Worm (Caenorhabditis elegans) whole organism, midembryonic: Measurements from ENCODE around the gene pak-2.

ENCODE experiments used
- T22C8.4 ChIP-seq: fragments of 200-800 bp; sonication (Bioruptor generic); IDR thresholded peaks from 2 replicates; pipeline ENCODE4 v1.3.6; 2022; ENCODE audit warnings: missing genetic modification characterization, missing compliant biosample characterization
- cog-1 ChIP-seq: sonication (generic microtip); optimal IDR thresholded peaks from 2 replicates; lab custom pipeline; 2016; ENCODE audit warnings: missing genetic modification characterization, missing compliant biosample characterization
- flt-1 ChIP-seq: fragments of 200-800 bp; sonication (Bioruptor generic); IDR thresholded peaks from 2 replicates; pipeline ENCODE4 v1.3.6; 2022; ENCODE audit warnings: missing genetic modification characterization, missing compliant biosample characterization
- klf-2 ChIP-seq: fragments of 200-800 bp; sonication (Bioruptor generic); conservative IDR thresholded peaks from 2 replicates; pipeline ENCODE4 v1.3.6; 2022; ENCODE audit warnings: missing genetic modification reagents, missing genetic modification characterization, missing compliant biosample characterization
- med-1 ChIP-seq: sonication (generic microtip); optimal IDR thresholded peaks from 2 replicates; lab custom pipeline; 2017; ENCODE audit warnings: missing genetic modification characterization, mild to moderate bottlenecking, missing compliant biosample characterization, antibody characterized with exemption, missing genetic modification reagents; ENCODE audit not compliant: insufficient read depth
- ref-1 ChIP-seq: fragments of 200-800 bp; sonication (Bioruptor generic); conservative IDR thresholded peaks from 2 replicates; pipeline ENCODE4 v1.3.6; 2022; ENCODE audit warnings: missing genetic modification reagents, missing genetic modification characterization, missing compliant biosample characterization
- tab-1 ChIP-seq: fragments of 200-800 bp; sonication (Bioruptor generic); IDR thresholded peaks from 2 replicates; pipeline ENCODE4 v1.3.6; 2022; ENCODE audit warnings: missing genetic modification characterization, missing compliant biosample characterization
- ztf-23 ChIP-seq: fragments of 200-800 bp; sonication (Bioruptor generic); IDR thresholded peaks from 2 replicates; pipeline ENCODE4 v1.3.6; 2022; ENCODE audit warnings: missing genetic modification reagents, missing genetic modification characterization, missing compliant biosample characterization
- ztf-29 ChIP-seq: fragments of 200-800 bp; sonication (Bioruptor generic); IDR thresholded peaks from 2 replicates; pipeline ENCODE4 v1.3.6; 2022; ENCODE audit warnings: missing genetic modification reagents, missing genetic modification characterization, missing compliant biosample characterization

Gene pak-2

DNA sequence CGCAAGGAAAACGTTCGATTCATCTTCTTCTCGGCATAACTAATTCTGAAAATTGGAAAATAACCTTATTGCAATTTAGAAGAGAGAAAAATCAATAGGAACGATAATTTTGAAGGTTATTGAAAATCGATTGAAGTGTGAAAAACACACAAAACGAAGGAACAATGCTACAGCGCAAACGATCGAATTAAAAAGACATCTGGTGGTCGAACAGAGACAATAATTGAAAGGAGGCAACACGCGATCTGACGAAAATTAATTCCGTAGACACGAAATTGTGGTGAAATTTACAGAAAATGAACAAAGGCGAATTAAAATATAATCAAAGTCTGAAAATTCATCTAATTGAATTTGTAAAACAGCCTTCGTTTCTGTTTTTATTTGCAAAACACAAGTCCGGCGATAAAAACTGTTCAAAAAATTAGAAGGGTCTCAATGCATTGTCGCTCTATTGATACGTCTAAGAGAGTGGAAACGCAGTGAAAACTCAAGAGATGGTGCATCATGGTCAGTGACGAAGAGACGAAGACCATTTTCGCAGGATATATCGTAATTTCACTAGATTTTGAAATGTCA lies at the start of gene pak-2:
Gene pak-2 (minus strand): TSS at position 51 of the 576 bp plus-strand sequence.
- TF ChIP-seq tab-1 (GFP tag; lab: Robert Waterston, UW) = no peak
- peak; percentile 87 for TF ChIP-seq cog-1 (tag; lab: Kevin White, UChicago)
- TF ChIP-seq ztf-23 = peak; percentile 85
- no peak for TF ChIP-seq T22C8.4 (GFP tag; lab: Robert Waterston, UW)
- peak; percentile 49; the same call in 1 of the 2 replicates for TF ChIP-seq klf-2 (GFP tag; lab: Robert Waterston, UW)
- TF ChIP-seq ztf-29 (GFP tag; lab: Robert Waterston, UW) = no peak
- peak; percentile 77 for TF ChIP-seq flt-1
- TF ChIP-seq med-1 (GFP tag; lab: Kevin White, UChicago) = no peak
- no peak for TF ChIP-seq ref-1 (GFP tag; lab: Robert Waterston, UW)

DNA sequence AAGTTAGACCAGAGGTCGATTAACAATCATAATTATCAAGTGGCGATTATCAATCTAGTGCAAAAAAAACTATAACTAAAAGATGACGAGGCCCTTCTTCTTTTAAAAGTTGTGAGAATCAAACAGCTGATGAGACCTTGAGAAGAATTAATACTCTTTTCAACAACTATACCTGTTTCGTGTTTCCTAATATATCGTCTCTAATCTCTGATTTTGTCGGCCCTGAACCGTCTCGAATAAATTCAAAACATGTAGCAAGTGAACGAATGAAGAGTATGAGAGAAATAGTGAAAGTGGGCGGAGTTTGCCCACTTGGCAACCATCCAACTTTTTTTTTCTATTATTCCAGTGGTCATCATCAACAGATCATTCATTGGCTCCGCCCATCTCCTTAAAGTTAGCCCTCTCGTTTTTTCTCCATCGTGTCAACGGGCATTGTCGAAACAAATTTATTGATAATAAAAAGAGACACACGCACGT lies 48.3 kb upstream of the pak-2 start, which contains the start of gene Y42A5A.1:
Gene Y42A5A.1 (plus strand): TSS at position 430 of the 480 bp plus-strand sequence.
- TF ChIP-seq klf-2 (GFP tag; lab: Robert Waterston, UW) = no peak
- no peak for TF ChIP-seq ztf-29 (GFP tag; lab: Robert Waterston, UW)
- TF ChIP-seq flt-1 = no peak
- no peak for TF ChIP-seq cog-1 (tag; lab: Kevin White, UChicago)
- no peak for TF ChIP-seq ref-1 (GFP tag; lab: Robert Waterston, UW)
- no peak for TF ChIP-seq med-1 (GFP tag; lab: Kevin White, UChicago)

ce11 chrV:11087119-11087518 lies 47.9 kb upstream of the pak-2 start:
- TF ChIP-seq tab-1 (GFP tag; lab: Robert Waterston, UW) = no peak
- no peak for TF ChIP-seq med-1 (GFP tag; lab: Kevin White, UChicago)
- no peak for TF ChIP-seq ref-1 (GFP tag; lab: Robert Waterston, UW)
- no peak for TF ChIP-seq T22C8.4 (GFP tag; lab: Robert Waterston, UW)
- no peak for TF ChIP-seq ztf-23

DNA sequence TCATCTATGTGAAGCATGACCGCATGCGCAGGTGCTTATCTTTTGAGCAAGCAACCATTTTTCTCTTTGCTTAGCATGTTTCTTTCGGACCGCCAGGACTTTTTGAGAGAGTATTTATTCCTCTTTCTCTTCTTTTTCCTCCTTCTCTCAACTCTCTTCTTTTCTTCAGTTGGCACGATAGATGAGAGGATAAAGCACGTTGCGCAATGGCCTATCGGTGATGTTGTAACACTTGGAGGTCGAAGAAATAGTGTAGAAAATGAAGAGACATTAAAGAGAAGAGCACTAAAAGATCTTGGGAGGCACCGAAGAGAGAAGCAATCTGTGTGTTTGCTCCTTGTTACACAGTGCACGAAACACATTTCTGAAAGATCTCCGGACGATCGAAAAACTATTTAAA lies 44.5 kb upstream of the pak-2 start:
- no peak for TF ChIP-seq T22C8.4 (GFP tag; lab: Robert Waterston, UW)
- peak; percentile 77 for TF ChIP-seq cog-1 (tag; lab: Kevin White, UChicago)

- TF ChIP-seq cog-1 (tag; lab: Kevin White, UChicago) (no peak), T22C8.4 (GFP tag; lab: Robert Waterston, UW) (no peak), klf-2 (GFP tag; lab: Robert Waterston, UW) (no peak), tab-1 (GFP tag; lab: Robert Waterston, UW) (no peak), ztf-29 (GFP tag; lab: Robert Waterston, UW) (no peak), ref-1 (GFP tag; lab: Robert Waterston, UW) (no peak), flt-1 (no peak), med-1 (GFP tag; lab: Kevin White, UChicago) (no peak), ztf-23 (no peak)
These were observed 43.7 kb upstream of the pak-2 start for ce11 chrV:11082964-11083363.

DNA sequence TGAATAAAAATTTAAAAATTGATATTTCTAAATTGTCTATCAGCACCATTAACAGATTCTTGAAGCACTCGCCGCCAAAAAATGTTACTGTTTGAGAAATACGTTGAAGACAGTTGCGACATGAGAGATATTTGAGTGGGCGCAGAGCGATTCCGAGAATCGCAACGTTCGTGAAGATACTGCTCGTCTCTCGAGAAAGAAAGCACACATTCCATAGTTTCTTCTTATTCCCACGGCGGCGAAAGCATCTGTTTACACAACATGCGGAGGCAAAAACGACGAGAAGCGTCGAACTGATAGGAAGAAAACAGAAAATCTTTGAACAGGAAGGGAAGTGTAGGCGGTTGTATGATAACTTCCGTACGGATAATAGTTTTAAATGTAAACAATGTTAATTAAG lies 43.2 kb upstream of the pak-2 start:
- no peak for TF ChIP-seq med-1 (GFP tag; lab: Kevin White, UChicago)
- no peak for TF ChIP-seq flt-1
- TF ChIP-seq cog-1 (tag; lab: Kevin White, UChicago) = peak; percentile 23

- 0 out of 2 replicates have a peak, but pooled peaks have one; percentile 27 for TF ChIP-seq flt-1
- no peak for TF ChIP-seq ref-1 (GFP tag; lab: Robert Waterston, UW)
These were observed 41.3 kb upstream of the pak-2 start, which contains the start of gene act-1 for ce11 chrV:11080345-11081102. Gene act-1 (plus strand): TSS chrV:11081052.

ce11 chrV:11078874-11079273 lies 39.6 kb upstream of the pak-2 start:
- no peak for TF ChIP-seq klf-2 (GFP tag; lab: Robert Waterston, UW)
- TF ChIP-seq ztf-23 = no peak
- no peak for TF ChIP-seq tab-1 (GFP tag; lab: Robert Waterston, UW)
- no peak for TF ChIP-seq med-1 (GFP tag; lab: Kevin White, UChicago)
- TF ChIP-seq ztf-29 (GFP tag; lab: Robert Waterston, UW) = no peak
- no peak for TF ChIP-seq flt-1

ce11 chrV:11078104-11078724 lies 39.0 kb upstream of the pak-2 start, which contains the start of gene act-2:
Gene act-2 (minus strand): TSS chrV:11078154.
- TF ChIP-seq tab-1 (GFP tag; lab: Robert Waterston, UW) (no peak), flt-1 (peak; percentile 53; the same call in 1 of the 2 replicates), ztf-23 (peak; percentile 14; the same call in 1 of the 2 replicates), ztf-29 (GFP tag; lab: Robert Waterston, UW) (no peak), cog-1 (tag; lab: Kevin White, UChicago) (peak; percentile 28)

DNA sequence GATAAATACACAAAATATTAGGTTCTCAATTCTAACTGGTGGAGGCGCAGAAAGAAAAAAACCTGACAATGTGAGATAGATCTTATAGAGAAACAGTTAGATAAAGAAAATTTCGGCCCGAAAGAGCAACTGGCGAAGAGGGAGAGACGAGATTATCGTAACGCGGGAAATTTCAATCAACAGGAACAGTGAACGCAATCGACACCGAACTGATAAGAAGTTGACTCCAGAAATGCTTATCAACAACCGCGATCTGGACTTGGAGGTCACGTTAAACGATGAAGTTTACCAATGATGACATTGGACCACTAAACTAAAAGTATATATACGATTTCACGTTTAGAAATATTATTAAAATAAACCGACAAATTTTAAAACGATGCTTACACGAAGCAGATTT lies 37.2 kb upstream of the pak-2 start:
- TF ChIP-seq ztf-23 = no peak
- no peak for TF ChIP-seq T22C8.4 (GFP tag; lab: Robert Waterston, UW)
- no peak for TF ChIP-seq ref-1 (GFP tag; lab: Robert Waterston, UW)
- TF ChIP-seq flt-1 = no peak
- no peak for TF ChIP-seq tab-1 (GFP tag; lab: Robert Waterston, UW)
- no peak for TF ChIP-seq med-1 (GFP tag; lab: Kevin White, UChicago)
- no peak for TF ChIP-seq klf-2 (GFP tag; lab: Robert Waterston, UW)
- TF ChIP-seq cog-1 (tag; lab: Kevin White, UChicago) = no peak
- TF ChIP-seq ztf-29 (GFP tag; lab: Robert Waterston, UW) = no peak
